Fruit fly (Drosophila melanogaster) whole organism, larva: ENCODE measurements around the gene Uch-L5R.
"Not testable (repeated sequence)": the region's sequence is repeated elsewhere in the genome, so short reads cannot be mapped to it uniquely, and the experiment has no call there.

Source experiments
- noc ChIP-seq: fragments of 200-800 bp; sonication (Bioruptor generic); optimal IDR thresholded peaks from 3 replicates; lab custom pipeline; 2019; ENCODE audit warnings: missing biosample characterization, mild to moderate bottlenecking, missing genetic modification characterization, moderate library complexity

The Uch-L5R gene

DNA sequence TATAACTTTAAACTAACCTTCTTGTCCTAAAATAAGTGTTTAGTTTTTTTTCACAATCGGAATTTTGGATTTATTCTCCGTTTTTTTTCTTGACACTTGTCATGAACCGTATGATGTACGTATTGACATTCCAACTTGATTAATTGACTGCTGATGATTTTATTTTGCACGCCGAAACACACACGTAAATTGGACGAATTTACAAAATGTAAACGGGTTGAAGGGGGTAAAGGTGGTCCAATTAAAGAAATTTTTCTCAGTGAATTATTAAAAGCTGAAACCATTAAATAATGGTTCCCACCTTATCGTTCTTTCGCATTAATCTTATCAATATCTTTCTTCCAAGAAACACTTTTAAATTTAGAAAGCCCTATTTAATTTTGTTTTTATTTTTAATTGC is at the start of gene Uch-L5R:
Uch-L5R (minus strand) TSS at position 101 of the 400 bp plus-strand sequence.
- TF ChIP-seq noc (tag; lab: Kevin White, UChicago) = no peak

DNA sequence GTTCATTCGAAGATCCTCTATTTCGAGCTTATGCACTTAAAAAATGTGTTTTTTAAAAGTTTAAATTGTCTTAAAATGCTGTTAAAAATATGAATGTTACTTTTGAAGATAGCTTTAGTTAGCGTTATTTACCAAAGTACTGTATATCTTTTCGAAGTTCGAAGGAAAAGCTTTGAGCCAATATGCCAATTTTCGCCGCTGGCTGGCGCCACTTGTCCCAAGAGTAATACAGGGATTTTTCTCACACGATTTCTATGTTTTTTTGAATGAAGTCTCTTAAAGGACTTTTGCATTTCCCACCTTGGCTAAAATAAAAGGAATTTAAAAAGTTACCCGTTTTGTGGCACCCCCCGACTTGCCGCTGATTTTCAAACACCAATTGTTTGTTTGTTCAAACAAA is 47.8 kb upstream of the Uch-L5R start:
- no peak for TF ChIP-seq noc (tag; lab: Kevin White, UChicago)

DNA sequence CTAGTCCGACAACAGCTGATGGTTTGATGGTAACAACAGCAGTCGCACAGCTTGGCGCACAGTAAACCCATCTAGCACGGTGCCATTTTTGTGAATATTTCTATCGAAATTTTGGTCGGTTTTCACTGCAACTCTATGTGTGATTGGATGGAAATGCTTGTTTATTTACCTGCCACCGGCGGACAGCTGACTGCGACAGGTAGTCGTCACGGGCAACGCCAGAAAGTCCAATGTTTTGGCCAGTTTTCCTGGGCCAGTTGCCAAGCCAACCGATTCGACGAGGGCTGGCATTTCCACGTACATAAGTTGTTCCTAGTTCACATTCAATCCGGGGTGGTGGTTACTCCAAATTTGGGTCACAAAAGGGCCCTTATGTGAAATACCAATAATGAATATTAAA is 47.3 kb upstream of the Uch-L5R start, which contains the start of gene CG11356:
CG11356 (minus strand) TSS at position 101 of the 400 bp plus-strand sequence.
- TF ChIP-seq noc (tag; lab: Kevin White, UChicago) = no peak

dm6 chrX:12090195-12090784 is 33.9 kb upstream of the Uch-L5R start:
- TF ChIP-seq noc (tag; lab: Kevin White, UChicago) = no peak

DNA sequence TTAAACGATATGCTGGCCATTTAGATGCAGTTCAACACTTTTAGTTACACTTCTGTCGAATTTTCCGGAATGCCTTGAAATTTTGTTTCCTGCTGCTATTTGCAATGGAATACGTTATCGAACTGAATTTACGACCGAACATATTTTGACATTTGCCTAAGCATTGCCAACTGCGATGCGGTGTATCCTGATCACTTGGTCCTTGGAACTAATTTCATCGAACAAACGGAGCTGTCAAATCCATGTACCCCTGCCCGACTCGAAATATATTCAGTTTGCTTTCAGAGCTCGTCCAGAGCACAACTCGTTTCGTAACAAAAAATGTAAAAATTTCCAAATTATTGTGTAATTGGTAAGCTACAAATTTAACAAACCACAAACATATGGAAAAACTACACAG is 30.5 kb upstream of the Uch-L5R start, which contains the start of gene CG15734:
CG15734 (minus strand) TSS at position 101 of the 400 bp plus-strand sequence.
- not testable (repeated sequence) for TF ChIP-seq noc (tag; lab: Kevin White, UChicago)

dm6 chrX:12085694-12086093 is 29.3 kb upstream of the Uch-L5R start:
- TF ChIP-seq noc (tag; lab: Kevin White, UChicago) = no peak

dm6 chrX:12084406-12084805 is 28.0 kb upstream of the Uch-L5R start:
- TF ChIP-seq noc (tag; lab: Kevin White, UChicago) = no peak

dm6 chrX:12082244-12082643 is 25.8 kb upstream of the Uch-L5R start:
- TF ChIP-seq noc (tag; lab: Kevin White, UChicago) = no peak

- TF ChIP-seq noc (tag; lab: Kevin White, UChicago) = no peak
These were observed 19.8 kb upstream of the Uch-L5R start for dm6 chrX:12076243-12076642.

DNA sequence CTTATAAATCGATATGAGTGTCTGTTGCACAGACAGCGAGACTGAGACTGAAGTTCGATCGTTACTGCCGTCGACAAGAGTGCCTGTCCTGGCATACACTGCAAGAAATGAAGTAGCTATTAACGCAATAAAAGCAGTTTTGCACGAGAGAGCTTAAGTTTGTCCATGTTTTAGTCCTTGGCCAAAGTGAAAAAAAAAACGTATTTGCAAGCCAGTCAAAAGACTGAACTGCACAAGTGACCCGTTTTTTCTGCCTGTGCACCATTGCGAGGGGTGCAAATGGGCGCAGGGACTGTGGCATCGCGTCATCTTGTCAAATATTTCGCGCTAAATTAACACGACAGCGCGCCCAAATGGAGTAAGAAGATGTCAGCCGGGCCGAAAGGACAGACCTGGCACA is 19.1 kb upstream of the Uch-L5R start:
- TF ChIP-seq noc (tag; lab: Kevin White, UChicago) = no peak

DNA sequence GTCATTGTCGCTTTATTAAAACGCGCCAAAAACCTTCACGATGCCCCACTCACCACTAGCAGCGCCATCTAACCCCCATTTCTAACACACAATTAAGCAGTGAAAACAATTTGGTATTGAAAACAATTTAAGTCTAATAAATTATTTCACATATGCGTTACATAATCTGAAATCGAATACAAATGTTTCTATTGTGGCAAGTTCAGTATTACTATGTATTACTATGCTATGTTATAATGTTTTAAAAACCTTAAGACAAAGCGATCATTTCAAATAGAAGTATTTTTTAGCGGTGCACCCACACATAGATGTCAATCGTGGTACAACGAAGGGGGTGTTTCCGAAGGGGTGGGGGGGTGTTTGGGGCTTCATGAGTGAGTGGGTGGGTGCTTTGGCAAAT is 17.2 kb upstream of the Uch-L5R start:
- no peak for TF ChIP-seq noc (tag; lab: Kevin White, UChicago)

dm6 chrX:12072718-12073117 is 16.3 kb upstream of the Uch-L5R start, which contains the start of gene moon:
moon (minus strand) TSS chrX:12072818.
- no peak for TF ChIP-seq noc (tag; lab: Kevin White, UChicago)

- no peak for TF ChIP-seq noc (tag; lab: Kevin White, UChicago)
These were observed 13.7 kb upstream of the Uch-L5R start, which contains the start of gene CG34323 for dm6 chrX:12070137-12070536. CG34323 (plus strand) TSS chrX:12070437.

dm6 chrX:12059495-12059894 is 3.1 kb upstream of the Uch-L5R start, which contains the start of gene Muc11A:
Muc11A (plus strand) TSS chrX:12059795.
- no peak for TF ChIP-seq noc (tag; lab: Kevin White, UChicago)

dm6 chrX:12050292-12050691 is 6.1 kb downstream of the Uch-L5R start:
- no peak for TF ChIP-seq noc (tag; lab: Kevin White, UChicago)

DNA sequence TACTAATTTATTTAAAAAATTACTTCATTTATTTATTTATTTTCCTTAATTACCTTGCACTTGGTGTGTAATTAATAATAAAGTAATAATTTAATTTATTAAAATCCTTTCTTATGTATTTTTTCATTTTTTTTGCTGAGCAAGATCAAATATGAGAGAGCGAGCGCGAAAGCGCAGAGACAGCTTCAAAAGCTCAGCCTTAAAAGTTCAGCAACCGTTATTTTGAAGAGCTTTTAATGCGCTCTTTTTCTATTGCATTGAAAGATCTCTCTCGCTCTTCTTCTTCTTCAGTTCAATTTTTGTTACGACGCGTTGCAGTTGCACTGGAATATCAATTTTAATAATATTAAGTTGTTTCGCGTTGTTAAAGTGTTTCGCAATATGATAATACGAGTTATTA is 13.0 kb downstream of the Uch-L5R start, which contains the start of gene Ten-a:
Ten-a (plus strand) TSS at position 301 of the 400 bp plus-strand sequence.
- no peak for TF ChIP-seq noc (tag; lab: Kevin White, UChicago)

dm6 chrX:12035207-12035606 is 21.2 kb downstream of the Uch-L5R start:
- TF ChIP-seq noc (tag; lab: Kevin White, UChicago) = no peak
